Worm (Caenorhabditis elegans): ENCODE results near the gene tag-307.

Gene tag-307

ce11 chrIII:7838907-7839642 is 18.0 kb downstream of the tag-307 start, which contains the start of gene ceh-23:
Gene ceh-23, plus strand, starts transcription at chrIII:7839592.
- TF ChIP-seq sma-9 (GFP tag; optimal IDR thresholded peaks at IDR 0.05) (peak; percentile 1), sma-9 (tag; optimal IDR thresholded peaks at IDR 0.05) (no peak), nhr-237 (tag; optimal IDR thresholded peaks at IDR 0.05) (no peak)

ce11 chrIII:7837567-7837966 is 19.5 kb downstream of the tag-307 start:
- no peak for TF ChIP-seq nhr-23 (tag; optimal IDR thresholded peaks at IDR 0.05)
- TF ChIP-seq C34F6.9 (tag; optimal IDR thresholded peaks at IDR 0.05), result no peak
- no peak for TF ChIP-seq ztf-1 (GFP tag; conservative IDR thresholded peaks at IDR 0.05)
- no peak for TF ChIP-seq ama-1 (optimal IDR thresholded peaks at IDR 0.05)
- no peak for TF ChIP-seq skn-1 (tag; optimal IDR thresholded peaks at IDR 0.05)
- TF ChIP-seq gmeb-1 (tag; optimal IDR thresholded peaks at IDR 0.05), result no peak
- no peak for TF ChIP-seq crh-2 (tag; optimal IDR thresholded peaks at IDR 0.05)

ce11 chrIII:7835684-7836083 is 21.4 kb downstream of the tag-307 start:
- TF ChIP-seq sma-9 (GFP tag; optimal IDR thresholded peaks at IDR 0.05) (peak; percentile 38), sma-9 (tag; optimal IDR thresholded peaks at IDR 0.05) (no peak), sem-4 (tag; optimal IDR thresholded peaks at IDR 0.05) (no peak)

ce11 chrIII:7834848-7835247 is 22.2 kb downstream of the tag-307 start:
- TF ChIP-seq F13H6.1 (tag; optimal IDR thresholded peaks at IDR 0.05) (no peak), unc-39 (tag; optimal IDR thresholded peaks at IDR 0.05) (no peak), sma-9 (GFP tag; optimal IDR thresholded peaks at IDR 0.05) (no peak), sma-9 (tag; optimal IDR thresholded peaks at IDR 0.05) (no peak), nhr-237 (tag; optimal IDR thresholded peaks at IDR 0.05) (no peak), sem-4 (tag; optimal IDR thresholded peaks at IDR 0.05) (no peak), ztf-11 (tag; optimal IDR thresholded peaks at IDR 0.05) (no peak), snpc-4 (tag; optimal IDR thresholded peaks at IDR 0.05) (no peak), lsy-2 (tag; optimal IDR thresholded peaks at IDR 0.05) (no peak), fos-1 (tag; optimal IDR thresholded peaks at IDR 0.05) (no peak), lin-13 (GFP tag; optimal IDR thresholded peaks at IDR 0.05) (no peak), ama-1 (optimal IDR thresholded peaks at IDR 0.05) (no peak), Y55F3AM.14 (GFP tag; optimal IDR thresholded peaks at IDR 0.05) (no peak), C34F6.9 (tag; optimal IDR thresholded peaks at IDR 0.05) (no peak), nhr-11 (tag; optimal IDR thresholded peaks at IDR 0.05) (no peak), zag-1 (tag; optimal IDR thresholded peaks at IDR 0.05) (no peak), blmp-1 (tag; optimal IDR thresholded peaks at IDR 0.05; ENCODE audit: insufficient read depth) (no peak)

DNA sequence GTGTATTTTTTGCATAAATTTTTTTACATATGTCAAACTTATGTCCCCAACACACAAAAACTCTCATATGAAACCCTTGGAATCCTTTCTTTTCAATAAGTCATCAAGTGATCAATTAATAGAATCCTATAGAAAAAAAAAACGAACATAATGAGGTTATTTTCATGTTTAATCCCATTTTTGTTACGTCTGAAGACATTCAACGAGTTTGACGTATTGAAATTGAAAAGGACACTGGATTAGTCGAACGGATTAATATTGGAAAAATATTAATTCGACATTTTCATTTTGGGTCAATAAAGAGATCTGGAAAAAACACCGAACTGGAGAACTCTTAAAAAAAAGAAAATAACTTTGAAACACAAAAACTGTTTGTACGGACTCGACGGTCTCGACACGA is 24.6 kb downstream of the tag-307 start:
- TF ChIP-seq unc-39 (tag; optimal IDR thresholded peaks at IDR 0.05) (no peak), alr-1 (tag; optimal IDR thresholded peaks at IDR 0.05) (no peak), mdl-1 (tag; optimal IDR thresholded peaks at IDR 0.05) (no peak), ceh-16 (tag; optimal IDR thresholded peaks at IDR 0.05) (no peak), ZK546.5 (tag; optimal IDR thresholded peaks at IDR 0.05) (no peak), aly-2 (tag; optimal IDR thresholded peaks at IDR 0.05) (no peak), nhr-237 (tag; optimal IDR thresholded peaks at IDR 0.05) (no peak)

- TF ChIP-seq lsy-2 (tag; optimal IDR thresholded peaks at IDR 0.05), result peak in 1 of 2 experiments; percentile 61
- TF ChIP-seq C34F6.9 (tag; optimal IDR thresholded peaks at IDR 0.05), result peak; percentile 42
- peak; percentile 12 for TF ChIP-seq nhr-129 (tag; optimal IDR thresholded peaks at IDR 0.05)
- no peak for TF ChIP-seq unc-62 (GFP tag; optimal IDR thresholded peaks at IDR 0.05)
- no peak for TF ChIP-seq F13H6.1 (tag; optimal IDR thresholded peaks at IDR 0.05)
These were observed 28.2 kb downstream of the tag-307 start, which contains the start of the genes egl-45 and kcmf-1 for ce11 chrIII:7828576-7829461. Gene egl-45, minus strand, starts transcription at chrIII:7828626. Gene kcmf-1, plus strand, starts transcription at chrIII:7829411.
